Worm (Caenorhabditis elegans): ENCODE measurements around the gene mig-14.

- TF ChIP-seq nhr-25 (tag; optimal IDR thresholded peaks at IDR 0.05): no peak
- no peak for TF ChIP-seq unc-62 (GFP tag; optimal IDR thresholded peaks at IDR 0.05)
- no peak for TF ChIP-seq unc-55 (GFP tag; optimal IDR thresholded peaks at IDR 0.05)
- no peak for TF ChIP-seq alr-1 (tag; optimal IDR thresholded peaks at IDR 0.05)
Observed at ce11 chrII:13732146-13732545, 9.4 kb upstream of the mig-14 start.
